Fruit fly (Drosophila melanogaster): ENCODE measurements around the gene zfh1.
A peak's percentile ranks its signal among the peaks of the same experiment; 100 is the strongest.

zfh1 gene

dm6 chr3R:30782553-30782952 is 16.8 kb downstream of the zfh1 start:
- no peak for TF ChIP-seq foxo (GFP tag; optimal IDR thresholded peaks at IDR 0.05)
- TF ChIP-seq Dfd (GFP tag; optimal IDR thresholded peaks at IDR 0.05) = no peak
- TF ChIP-seq pan (optimal IDR thresholded peaks at IDR 0.05) = no peak
- TF ChIP-seq Hnf4 (GFP tag; optimal IDR thresholded peaks at IDR 0.05) = no peak
- no peak for TF ChIP-seq GATAd (GFP tag; optimal IDR thresholded peaks at IDR 0.05)
- TF ChIP-seq Dif (GFP tag; optimal IDR thresholded peaks at IDR 0.05; ENCODE audit: partially characterized antibody) = no peak
- no peak for TF ChIP-seq brk (GFP tag; optimal IDR thresholded peaks at IDR 0.05)
- no peak for TF ChIP-seq dmrt93B (GFP tag; optimal IDR thresholded peaks at IDR 0.05)
- TF ChIP-seq CrebA (GFP tag; optimal IDR thresholded peaks at IDR 0.05; ENCODE audit: borderline replicate concordance) = no peak
- no peak for TF ChIP-seq Rel (GFP tag; optimal IDR thresholded peaks at IDR 0.05)
- TF ChIP-seq Rel (tag; optimal IDR thresholded peaks at IDR 0.05) = no peak
- TF ChIP-seq fru (GFP tag; optimal IDR thresholded peaks at IDR 0.05) = no peak
- no peak for TF ChIP-seq Vsx2 (GFP tag; optimal IDR thresholded peaks at IDR 0.05; ENCODE audit: partially characterized antibody)
- TF ChIP-seq dsf (GFP tag; optimal IDR thresholded peaks at IDR 0.05; ENCODE audit: borderline replicate concordance) = no peak
- TF ChIP-seq woc (GFP tag; optimal IDR thresholded peaks at IDR 0.05) = no peak

DNA sequence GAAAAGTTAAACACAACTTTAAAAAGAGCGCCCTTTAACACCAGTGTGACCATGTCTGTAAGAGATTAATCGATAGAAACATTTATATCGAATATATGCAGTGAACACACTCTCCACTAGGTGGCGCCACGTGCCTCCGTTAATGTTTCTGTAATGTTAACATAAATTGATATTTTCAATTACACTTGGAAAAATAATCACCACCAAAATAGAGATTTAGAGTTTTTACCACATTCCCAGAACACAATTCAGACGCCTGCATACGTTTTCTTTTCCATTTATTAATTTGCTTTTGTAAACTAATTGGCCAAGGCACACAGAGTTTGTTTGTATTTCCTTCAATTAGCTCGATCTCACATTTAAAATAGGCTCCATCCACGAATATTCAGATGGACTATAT is 23.6 kb downstream of the zfh1 start:
- no peak for TF ChIP-seq sv (GFP tag; optimal IDR thresholded peaks at IDR 0.05)
- TF ChIP-seq fru (GFP tag; optimal IDR thresholded peaks at IDR 0.05) = peak; percentile 58
- TF ChIP-seq pan (optimal IDR thresholded peaks at IDR 0.05) = no peak
- TF ChIP-seq lola (GFP tag; optimal IDR thresholded peaks at IDR 0.05) = no peak
- no peak for TF ChIP-seq Jra (GFP tag; optimal IDR thresholded peaks at IDR 0.05)
- TF ChIP-seq h (GFP tag; optimal IDR thresholded peaks at IDR 0.05) = peak; percentile 46
- no peak for TF ChIP-seq CG32264 (GFP tag; optimal IDR thresholded peaks at IDR 0.05)
- peak in 1 of 2 experiments; percentile 32 for TF ChIP-seq foxo (GFP tag; optimal IDR thresholded peaks at IDR 0.05)

- TF ChIP-seq fru (GFP tag; optimal IDR thresholded peaks at IDR 0.05) = no peak
- peak; percentile 76 for TF ChIP-seq Dfd (GFP tag; optimal IDR thresholded peaks at IDR 0.05)
Measured at dm6 chr3R:30792959-30793358, 27.2 kb downstream of the zfh1 start.

dm6 chr3R:30794564-30795313 is 29.0 kb downstream of the zfh1 start:
- TF ChIP-seq woc (GFP tag; optimal IDR thresholded peaks at IDR 0.05) (peak; percentile 87), Dfd (GFP tag; optimal IDR thresholded peaks at IDR 0.05) (no peak), h (GFP tag; optimal IDR thresholded peaks at IDR 0.05) (peak; percentile 5), Vsx2 (GFP tag; optimal IDR thresholded peaks at IDR 0.05; ENCODE audit: partially characterized antibody) (peak; percentile 34), Rel (GFP tag; optimal IDR thresholded peaks at IDR 0.05) (no peak), Rel (tag; optimal IDR thresholded peaks at IDR 0.05) (peak; percentile 21), rgr (GFP tag; optimal IDR thresholded peaks at IDR 0.05) (peak; percentile 4), OdsH (GFP tag; optimal IDR thresholded peaks at IDR 0.05) (peak; percentile 6), HLH106 (tag; optimal IDR thresholded peaks at IDR 0.05) (no peak), lola (GFP tag; optimal IDR thresholded peaks at IDR 0.05) (no peak), fru (GFP tag; optimal IDR thresholded peaks at IDR 0.05) (peak; percentile 28), tai (GFP tag; optimal IDR thresholded peaks at IDR 0.05) (no peak), psq (GFP tag; optimal IDR thresholded peaks at IDR 0.05) (peak; percentile 100), dl (GFP tag; optimal IDR thresholded peaks at IDR 0.05; ENCODE audit: insufficient read depth in 1 of 2, partially characterized antibody in 2 of 2) (peak in 1 of 2 experiments; percentile 31), Jra (GFP tag; optimal IDR thresholded peaks at IDR 0.05) (no peak), jim (GFP tag; optimal IDR thresholded peaks at IDR 0.05) (peak; percentile 16), br (GFP tag; optimal IDR thresholded peaks at IDR 0.05) (peak; percentile 2), foxo (GFP tag; optimal IDR thresholded peaks at IDR 0.05) (peak in 1 of 2 experiments; percentile 31)

- peak; percentile 16 for TF ChIP-seq Sp1 (GFP tag; optimal IDR thresholded peaks at IDR 0.05)
- no peak for TF ChIP-seq sage (GFP tag; optimal IDR thresholded peaks at IDR 0.05)
- TF ChIP-seq h (GFP tag; optimal IDR thresholded peaks at IDR 0.05) = peak; percentile 40
- no peak for TF ChIP-seq CG32264 (GFP tag; optimal IDR thresholded peaks at IDR 0.05)
- peak; percentile 52 for TF ChIP-seq rgr (GFP tag; optimal IDR thresholded peaks at IDR 0.05)
- TF ChIP-seq dmrt93B (GFP tag; optimal IDR thresholded peaks at IDR 0.05) = peak; percentile 15
- peak; percentile 34 for TF ChIP-seq OdsH (GFP tag; optimal IDR thresholded peaks at IDR 0.05)
- TF ChIP-seq foxo (GFP tag; optimal IDR thresholded peaks at IDR 0.05) = peak in 1 of 2 experiments; percentile 34
- peak; percentile 22 for TF ChIP-seq fru (GFP tag; optimal IDR thresholded peaks at IDR 0.05)
- TF ChIP-seq sv (GFP tag; optimal IDR thresholded peaks at IDR 0.05) = no peak
- TF ChIP-seq lola (GFP tag; optimal IDR thresholded peaks at IDR 0.05) = no peak
- TF ChIP-seq HLH106 (tag; optimal IDR thresholded peaks at IDR 0.05) = peak; percentile 48
- TF ChIP-seq Hnf4 (GFP tag; optimal IDR thresholded peaks at IDR 0.05) = peak; percentile 51
- TF ChIP-seq ey (GFP tag; optimal IDR thresholded peaks at IDR 0.05) = peak; percentile 72
Measured at dm6 chr3R:30796715-30797114, 31.0 kb downstream of the zfh1 start.

All from whole organism, wandering third instar larva.